Fruit fly (Drosophila melanogaster): ENCODE measurements around the gene SmydA-4.

SmydA-4 gene

dm6 chrX:11087384-11087783 is 42.8 kb downstream of the SmydA-4 start (continued):
- TF ChIP-seq unpg (GFP tag; optimal IDR thresholded peaks at IDR 0.05) = peak; percentile 0

dm6 chrX:11088778-11089340 is 44.3 kb downstream of the SmydA-4 start, which contains the start of gene Vago:
Gene Vago (plus strand): TSS chrX:11089290.
- no peak for TF ChIP-seq cwo (GFP tag; optimal IDR thresholded peaks at IDR 0.05)
- peak; percentile 14 for TF ChIP-seq CG2678 (tag; optimal IDR thresholded peaks at IDR 0.05)
- no peak for TF ChIP-seq Kr (GFP tag; optimal IDR thresholded peaks at IDR 0.05)
- no peak for TF ChIP-seq Ets65A (GFP tag)
- no peak for TF ChIP-seq Rfx (GFP tag; IDR thresholded peaks at IDR 0.05)
- TF ChIP-seq CG11695 (GFP tag; IDR thresholded peaks at IDR 0.05) = 0 out of 3 replicates have a peak, but pooled peaks have one; percentile 30
- no peak for TF ChIP-seq CG32767 (GFP tag; IDR thresholded peaks at IDR 0.05)
- 0 out of 3 replicates have a peak, but pooled peaks have one; percentile 15 for TF ChIP-seq row (GFP tag; IDR thresholded peaks at IDR 0.05)
- TF ChIP-seq CG10366 (GFP tag; IDR thresholded peaks at IDR 0.05) = no peak
- no peak for TF ChIP-seq MESR4 (GFP tag; optimal IDR thresholded peaks at IDR 0.05)
- no peak for TF ChIP-seq en (GFP tag; optimal IDR thresholded peaks at IDR 0.05)

- TF ChIP-seq phol (tag; optimal IDR thresholded peaks at IDR 0.05) (no peak), ewg (GFP tag; optimal IDR thresholded peaks at IDR 0.05) (no peak), salm (tag; optimal IDR thresholded peaks at IDR 0.05) (no peak), vvl (GFP tag; IDR thresholded peaks at IDR 0.05) (0 out of 2 replicates have a peak, but pooled peaks have one; percentile 11), Lim3 (GFP tag; IDR thresholded peaks at IDR 0.05) (no peak), psq (GFP tag; optimal IDR thresholded peaks at IDR 0.05) (no peak), ATbp (GFP tag; optimal IDR thresholded peaks at IDR 0.05) (no peak), Scr (GFP tag; IDR thresholded peaks at IDR 0.05; ENCODE audit: partially characterized antibody) (peak; percentile 91), luna (GFP tag; optimal IDR thresholded peaks at IDR 0.05) (no peak), B-H1 (GFP tag; IDR thresholded peaks at IDR 0.05) (no peak), bowl (GFP tag; IDR thresholded peaks at IDR 0.05) (no peak), lola (GFP tag; optimal IDR thresholded peaks at IDR 0.05) (no peak), CG15479 (GFP tag; optimal IDR thresholded peaks at IDR 0.05) (no peak), CG15514 (GFP tag; optimal IDR thresholded peaks at IDR 0.05) (peak; percentile 23), mld (GFP tag; IDR thresholded peaks at IDR 0.05; ENCODE audit: partially characterized antibody) (peak; percentile 82), NK7.1 (GFP tag; optimal IDR thresholded peaks at IDR 0.05) (no peak), mam (GFP tag; optimal IDR thresholded peaks at IDR 0.05) (no peak), knrl (GFP tag; IDR thresholded peaks at IDR 0.05; ENCODE audit: partially characterized antibody) (peak; percentile 89), Dref (GFP tag; IDR thresholded peaks at IDR 0.05) (peak; percentile 87), CG4424 (GFP tag; optimal IDR thresholded peaks at IDR 0.05) (no peak), CG6791 (GFP tag; IDR thresholded peaks at IDR 0.05; ENCODE audit: partially characterized antibody) (peak; percentile 92), MESR4 (GFP tag; optimal IDR thresholded peaks at IDR 0.05) (peak; percentile 28), Pdp1 (GFP tag; optimal IDR thresholded peaks at IDR 0.05) (peak in 1 of 2 experiments; percentile 36), CG10565 (GFP tag; optimal IDR thresholded peaks at IDR 0.05) (no peak), CG16813 (GFP tag; IDR thresholded peaks at IDR 0.05; ENCODE audit: partially characterized antibody) (peak; percentile 89), Elba2 (GFP tag; optimal IDR thresholded peaks at IDR 0.05) (no peak), Ravus (GFP tag; IDR thresholded peaks at IDR 0.05) (no peak), Bteb2 (GFP tag; optimal IDR thresholded peaks at IDR 0.05) (no peak), CG13287 (GFP tag; IDR thresholded peaks at IDR 0.05; ENCODE audit: partially characterized antibody) (peak; percentile 94), unpg (GFP tag; optimal IDR thresholded peaks at IDR 0.05) (no peak), Ssrp (tag; optimal IDR thresholded peaks at IDR 0.05) (no peak), sna (GFP tag; IDR thresholded peaks at IDR 0.05; ENCODE audit: partially characterized antibody) (peak; percentile 93), CG4617 (GFP tag; optimal IDR thresholded peaks at IDR 0.05; ENCODE audit: borderline replicate concordance) (peak; percentile 12), gsb (GFP tag; IDR thresholded peaks at IDR 0.05) (no peak), Six4 (GFP tag; optimal IDR thresholded peaks at IDR 0.05) (no peak), CG10654 (GFP tag; optimal IDR thresholded peaks at IDR 0.05) (no peak)
These were observed 45.6 kb downstream of the SmydA-4 start, which contains the start of gene CG2076 for dm6 chrX:11090161-11090560. Gene CG2076 (plus strand): TSS chrX:11090210.
